Worm (Caenorhabditis elegans): ENCODE results near the gene Y39G8B.9.

The Y39G8B.9 gene

ce11 chrII:13981097-13981496, at the start of gene Y39G8B.9:
Y39G8B.9 (plus strand) TSS chrII:13981365.
- TF ChIP-seq unc-62 (GFP tag; optimal IDR thresholded peaks at IDR 0.05): no peak

ce11 chrII:13931944-13932343, 49.2 kb upstream of the Y39G8B.9 start, which contains the start of gene hot-3:
hot-3 (minus strand) TSS chrII:13932044.
- no peak for TF ChIP-seq unc-62 (GFP tag; optimal IDR thresholded peaks at IDR 0.05)

ce11 chrII:13933534-13933933, 47.6 kb upstream of the Y39G8B.9 start:
- no peak for TF ChIP-seq unc-62 (GFP tag; optimal IDR thresholded peaks at IDR 0.05)

ce11 chrII:13935907-13936306, 45.3 kb upstream of the Y39G8B.9 start:
- TF ChIP-seq unc-62 (GFP tag; optimal IDR thresholded peaks at IDR 0.05): no peak

ce11 chrII:13938290-13938689, 42.9 kb upstream of the Y39G8B.9 start:
- no peak for TF ChIP-seq unc-62 (GFP tag; optimal IDR thresholded peaks at IDR 0.05)

- no peak for TF ChIP-seq unc-62 (GFP tag; optimal IDR thresholded peaks at IDR 0.05)
Observed at ce11 chrII:13939531-13939930, 41.6 kb upstream of the Y39G8B.9 start, which contains the start of gene W07G1.1. W07G1.1 (minus strand) TSS chrII:13939631.

- TF ChIP-seq unc-62 (GFP tag; optimal IDR thresholded peaks at IDR 0.05): no peak
Observed at ce11 chrII:13945527-13945926, 35.6 kb upstream of the Y39G8B.9 start.

- TF ChIP-seq unc-62 (GFP tag; optimal IDR thresholded peaks at IDR 0.05): no peak
Observed at ce11 chrII:13949290-13949689, 31.9 kb upstream of the Y39G8B.9 start, which contains the start of gene sre-44. sre-44 (plus strand) TSS chrII:13949590.

ce11 chrII:13951986-13952385, 29.2 kb upstream of the Y39G8B.9 start:
- no peak for TF ChIP-seq unc-62 (GFP tag; optimal IDR thresholded peaks at IDR 0.05)

- TF ChIP-seq unc-62 (GFP tag; optimal IDR thresholded peaks at IDR 0.05): no peak
Observed at ce11 chrII:13954077-13954476, 27.1 kb upstream of the Y39G8B.9 start.

- no peak for TF ChIP-seq unc-62 (GFP tag; optimal IDR thresholded peaks at IDR 0.05)
Observed at ce11 chrII:13954979-13955378, 26.2 kb upstream of the Y39G8B.9 start.

- no peak for TF ChIP-seq unc-62 (GFP tag; optimal IDR thresholded peaks at IDR 0.05)
Observed at ce11 chrII:13956529-13956928, 24.6 kb upstream of the Y39G8B.9 start.

- TF ChIP-seq unc-62 (GFP tag; optimal IDR thresholded peaks at IDR 0.05): no peak
Observed at ce11 chrII:13957437-13957836, 23.7 kb upstream of the Y39G8B.9 start, which contains the start of gene zip-3. zip-3 (minus strand) TSS chrII:13957457.

- no peak for TF ChIP-seq unc-62 (GFP tag; optimal IDR thresholded peaks at IDR 0.05)
Observed at ce11 chrII:13958359-13958758, 22.8 kb upstream of the Y39G8B.9 start.

ce11 chrII:13961567-13961966, 19.6 kb upstream of the Y39G8B.9 start:
- TF ChIP-seq unc-62 (GFP tag; optimal IDR thresholded peaks at IDR 0.05): no peak

ce11 chrII:13962319-13962718, 18.8 kb upstream of the Y39G8B.9 start, which contains the start of gene rpi-1:
rpi-1 (minus strand) TSS chrII:13962419.
- no peak for TF ChIP-seq unc-62 (GFP tag; optimal IDR thresholded peaks at IDR 0.05)

- TF ChIP-seq unc-62 (GFP tag; optimal IDR thresholded peaks at IDR 0.05): no peak
Observed at ce11 chrII:13964325-13964724, 16.8 kb upstream of the Y39G8B.9 start.

- no peak for TF ChIP-seq unc-62 (GFP tag; optimal IDR thresholded peaks at IDR 0.05)
Observed at ce11 chrII:13966242-13966641, 14.9 kb upstream of the Y39G8B.9 start, which contains the start of gene W07G1.7. W07G1.7 (minus strand) TSS chrII:13966342.
